Fruit fly (Drosophila melanogaster): ENCODE results near the gene CG13733.

DNA sequence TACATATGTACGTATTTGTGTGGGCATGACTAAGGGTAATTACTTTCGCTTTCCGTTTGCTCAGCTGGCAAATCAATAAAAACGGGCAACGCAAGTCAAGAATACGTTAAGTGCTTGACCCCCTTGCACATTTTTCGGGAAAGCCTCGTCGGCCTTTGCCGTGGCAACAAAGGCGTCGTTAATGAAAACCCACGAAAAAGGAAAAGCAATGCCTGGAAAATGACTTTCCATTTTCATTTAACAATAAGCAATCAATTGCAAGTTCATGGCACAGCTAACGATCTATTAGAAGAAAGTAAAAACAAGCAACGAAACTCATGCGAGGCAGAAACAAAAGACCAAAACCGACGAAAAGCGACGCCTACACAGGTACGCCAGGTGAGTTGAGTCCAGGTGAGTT is 17.3 kb upstream of the CG13733 start:
- TF ChIP-seq ey (GFP tag; optimal IDR thresholded peaks at IDR 0.05) (no peak), usp (GFP tag; optimal IDR thresholded peaks at IDR 0.05) (no peak), OdsH (GFP tag; optimal IDR thresholded peaks at IDR 0.05) (no peak), CG9705 (GFP tag; optimal IDR thresholded peaks at IDR 0.05) (no peak)
